Worm (Caenorhabditis elegans): ENCODE results near the gene Y73F8A.26.

DNA sequence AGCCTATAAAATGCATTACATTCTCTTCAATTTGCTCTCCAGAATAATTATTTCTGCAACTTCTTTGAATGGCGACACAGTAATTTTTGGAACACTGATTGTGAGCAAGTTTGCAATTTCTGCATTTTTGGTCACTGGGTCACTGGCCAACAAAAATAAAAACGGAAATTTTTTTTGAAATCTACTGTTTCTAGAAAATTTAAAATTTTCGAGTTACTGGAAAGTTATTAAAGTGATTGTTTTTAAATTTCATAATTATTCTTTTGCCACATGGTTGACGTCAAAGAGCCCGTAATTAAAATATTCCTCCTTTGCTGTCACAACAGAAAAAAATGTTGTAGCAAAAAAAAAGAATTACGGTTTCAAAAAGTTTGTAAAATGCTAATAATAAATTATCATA, 50.2 kb downstream of the Y73F8A.26 start:
- TF ChIP-seq W03F9.2 (tag; optimal IDR thresholded peaks at IDR 0.05) (no peak), him-1 (tag; optimal IDR thresholded peaks at IDR 0.05) (no peak)
